Fruit fly (Drosophila melanogaster) Kc167 (cell line): ENCODE measurements around the gene Tyler.

Experiments
- Myc ChIP-seq: fragments of >200 bp; optimal IDR thresholded peaks from 2 replicates; lab custom pipeline; 2017; ENCODE audit warnings: missing external identifiers
- Sin3A ChIP-seq: fragments of >200 bp; optimal IDR thresholded peaks from 2 replicates; lab custom pipeline; 2018; ENCODE audit warnings: missing external identifiers
- h ChIP-seq: fragments of >200 bp; optimal IDR thresholded peaks from 3 replicates; lab custom pipeline; 2018; ENCODE audit warnings: missing external identifiers
- insv ChIP-seq: fragments of >200 bp; optimal IDR thresholded peaks from 3 replicates; lab custom pipeline; 2018; ENCODE audit warnings: missing external identifiers
- psq ChIP-seq: fragments of >200 bp; optimal IDR thresholded peaks from 2 replicates; lab custom pipeline; 2017; ENCODE audit warnings: missing external identifiers
- ttk ChIP-seq: sonication (Bioruptor generic); optimal IDR thresholded peaks from 2 replicates; lab custom pipeline; 2017; ENCODE audit warnings: missing external identifiers

Gene Tyler

DNA sequence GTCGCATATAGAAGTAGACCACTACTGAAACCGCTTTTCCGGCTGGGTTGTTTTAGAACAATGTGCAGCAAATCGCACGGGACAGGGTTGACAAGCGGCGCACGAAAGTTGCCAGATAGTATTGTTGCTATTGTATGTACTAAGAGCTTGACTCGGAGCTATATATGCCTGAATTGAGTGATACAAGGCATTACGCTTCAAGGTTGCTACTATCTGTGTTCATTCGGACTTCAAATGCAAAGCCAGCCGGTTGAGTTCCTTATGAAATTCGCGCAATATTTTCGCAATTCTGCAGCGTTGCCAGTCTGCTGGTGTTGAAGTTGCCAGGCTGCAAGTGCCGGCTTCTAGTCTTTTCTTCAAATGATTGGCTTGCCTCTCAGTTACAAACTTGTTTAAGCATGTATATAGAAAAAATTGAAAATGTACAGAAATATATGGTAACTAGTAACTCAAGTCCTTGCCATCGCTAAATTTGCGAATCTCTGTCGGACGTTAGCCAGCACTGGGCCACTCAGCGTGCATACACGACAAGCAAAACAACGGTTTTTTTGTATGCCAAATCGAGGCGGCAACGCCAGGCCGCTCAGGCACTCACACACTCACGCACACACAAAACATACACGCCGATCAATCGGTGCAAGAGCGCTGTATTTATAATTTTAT lies 40.6 kb downstream of the Tyler start, which contains the start of the genes Ranbp21 and Elys:
Ranbp21 (minus strand) TSS at position 513 of the 663 bp plus-strand sequence.
Elys (plus strand) TSS at position 549 of the 663 bp plus-strand sequence.
- TF ChIP-seq psq (no peak), Myc (lab: Kevin White, UChicago) (no peak), Sin3A (lab: Kevin White, UChicago) (no peak), h (lab: Kevin White, UChicago) (no peak), insv (lab: Kevin White, UChicago) (no peak), ttk (lab: Kevin White, UChicago) (no peak)

DNA sequence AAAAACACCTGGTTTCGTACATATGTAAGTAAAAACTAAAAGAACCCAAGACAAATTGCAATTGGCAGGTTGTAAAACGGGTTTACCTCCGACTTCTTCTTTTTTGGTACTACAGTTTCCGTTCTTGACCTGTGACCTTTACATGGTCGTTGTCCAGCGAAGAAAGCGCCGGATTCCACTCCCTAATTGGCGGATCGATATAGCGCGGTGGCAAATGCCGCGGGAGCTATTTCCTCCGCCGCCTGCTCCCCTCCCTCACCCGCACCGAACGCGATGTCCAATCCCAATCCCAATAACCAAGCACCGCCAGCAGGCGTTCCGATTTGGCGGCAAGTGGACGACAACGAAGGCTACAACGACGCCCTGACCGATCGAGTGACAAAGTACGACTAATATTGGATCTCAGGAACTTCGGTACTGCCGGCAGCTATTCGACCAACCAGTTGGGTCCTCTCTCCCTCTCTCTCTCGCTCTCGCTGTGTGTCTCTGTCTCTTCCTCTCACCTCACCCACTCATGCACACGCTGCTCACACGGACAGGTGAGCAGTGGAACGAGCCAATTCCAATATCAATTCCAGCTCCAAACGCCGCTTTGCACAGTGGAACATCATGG lies 51.4 kb downstream of the Tyler start:
- TF ChIP-seq Sin3A (lab: Kevin White, UChicago), result no peak
- no peak for TF ChIP-seq psq
- no peak for TF ChIP-seq ttk (lab: Kevin White, UChicago)
- TF ChIP-seq h (lab: Kevin White, UChicago), result no peak
- TF ChIP-seq Myc (lab: Kevin White, UChicago), result no peak
- TF ChIP-seq insv (lab: Kevin White, UChicago), result no peak

DNA sequence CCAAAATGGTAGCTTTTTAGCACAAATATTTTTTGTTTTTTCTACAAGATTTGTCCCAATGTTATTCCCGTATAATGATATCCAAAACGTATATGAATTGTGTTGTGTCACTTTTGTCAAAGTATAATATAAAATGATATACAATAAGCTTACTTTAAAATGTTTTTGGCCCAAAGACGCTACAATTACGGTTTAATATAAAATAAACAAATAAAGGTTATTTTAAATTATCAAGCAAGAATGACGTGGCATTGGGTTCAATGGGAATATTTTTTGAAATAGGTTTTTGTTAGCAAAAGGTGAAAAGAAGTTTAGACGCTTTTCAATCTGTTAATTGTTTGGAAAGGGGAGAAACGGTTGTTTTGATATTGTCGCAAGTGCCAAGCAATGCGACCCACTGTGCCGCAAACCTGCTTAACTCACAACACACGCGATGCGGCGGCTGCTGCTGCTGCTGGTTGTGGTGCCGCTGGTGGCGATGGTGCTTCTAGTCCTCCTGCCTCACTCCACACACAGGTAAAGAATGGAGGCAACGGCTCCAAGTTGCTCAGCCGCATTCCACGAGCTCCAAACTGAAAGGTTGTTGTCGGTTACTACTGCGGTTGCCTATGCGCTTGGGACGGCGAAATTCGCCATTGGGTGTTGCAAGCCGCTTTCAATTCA lies 52.0 kb downstream of the Tyler start:
- TF ChIP-seq Myc (lab: Kevin White, UChicago) (no peak), insv (lab: Kevin White, UChicago) (no peak), psq (no peak), h (lab: Kevin White, UChicago) (no peak), ttk (lab: Kevin White, UChicago) (no peak), Sin3A (lab: Kevin White, UChicago) (no peak)

DNA sequence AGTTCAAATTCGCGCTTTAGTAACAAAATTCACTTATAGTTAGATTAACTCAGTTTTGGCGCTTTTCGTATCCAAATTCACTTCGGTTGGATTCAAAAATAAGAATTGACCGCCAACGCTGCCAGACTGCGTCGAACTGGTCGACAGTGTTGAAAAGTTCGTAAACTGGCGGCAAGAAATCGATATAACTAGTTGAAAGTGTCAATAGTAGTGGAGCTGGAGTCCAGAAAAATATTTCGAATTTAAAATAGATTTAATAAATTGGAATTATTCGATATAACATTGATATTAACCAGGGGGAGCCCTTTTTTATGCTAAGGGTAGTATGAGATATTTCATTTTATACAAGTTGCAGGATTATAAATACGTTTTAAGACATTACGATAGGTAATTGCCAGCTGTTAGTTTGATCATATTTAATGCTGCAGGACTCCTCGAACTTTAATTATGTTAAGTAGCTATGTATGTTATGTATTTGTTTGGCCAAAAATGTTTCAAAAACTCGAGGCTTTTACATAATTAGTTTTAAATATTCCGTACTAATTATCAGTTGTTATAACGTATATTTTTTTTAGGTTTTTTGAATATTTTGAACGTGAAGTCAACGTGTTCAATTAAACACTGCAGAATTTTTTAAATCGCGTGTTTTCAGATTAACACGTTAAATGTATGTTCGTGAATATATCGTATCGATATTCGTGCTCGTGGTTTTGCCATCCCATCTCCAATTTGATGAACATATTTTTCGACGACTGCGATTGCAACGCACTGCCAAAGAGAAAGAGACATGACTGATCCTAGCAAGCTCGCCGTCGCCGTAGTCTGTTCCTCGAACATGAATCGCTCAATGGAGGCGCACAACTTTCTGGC lies 52.8 kb downstream of the Tyler start, which contains the start of the genes CG14223 and Ssu72:
CG14223 (minus strand) TSS at position 113 of the 870 bp plus-strand sequence.
Ssu72 (plus strand) TSS at position 703 of the 870 bp plus-strand sequence.
- TF ChIP-seq psq (no peak), insv (lab: Kevin White, UChicago) (no peak), Sin3A (lab: Kevin White, UChicago) (no peak), Myc (lab: Kevin White, UChicago) (no peak), ttk (lab: Kevin White, UChicago) (no peak), h (lab: Kevin White, UChicago) (no peak)
